Fruit fly (Drosophila melanogaster) whole organism, embryonic: Measurements from ENCODE around the gene CG31800.
A peak's percentile ranks its signal among the peaks of the same experiment; 100 is the strongest.

ENCODE experiments used
- CG10654 ChIP-seq: fragments of 200-800 bp; sonication (Bioruptor generic); optimal IDR thresholded peaks from 2 replicates; lab custom pipeline; 2016; ENCODE audit warnings: missing biosample characterization, missing genetic modification characterization
- CG11723 ChIP-seq: fragments of 200-800 bp; sonication (Bioruptor generic); optimal IDR thresholded peaks from 2 replicates; lab custom pipeline; 2017; ENCODE audit warnings: missing biosample characterization, mild to moderate bottlenecking, missing genetic modification characterization
- CG12236 ChIP-seq: fragments of 200-800 bp; sonication (Bioruptor generic); optimal IDR thresholded peaks from 2 replicates; lab custom pipeline; 2016; ENCODE audit warnings: missing biosample characterization, missing genetic modification characterization
- CG1233 ChIP-seq: fragments of 200-800 bp; sonication (Bioruptor generic); optimal IDR thresholded peaks from 4 replicates; lab custom pipeline; 2018; ENCODE audit warnings: missing biosample characterization, mild to moderate bottlenecking, missing genetic modification characterization
- CG15011 ChIP-seq: fragments of 200-800 bp; sonication (Bioruptor generic); optimal IDR thresholded peaks from 3 replicates; lab custom pipeline; 2018; ENCODE audit warnings: missing biosample characterization, mild to moderate bottlenecking, missing genetic modification characterization
- CG15601 ChIP-seq: fragments of 200-800 bp; sonication (Bioruptor generic); optimal IDR thresholded peaks from 3 replicates; lab custom pipeline; 2019; ENCODE audit warnings: missing biosample characterization, mild to moderate bottlenecking, missing genetic modification characterization, moderate library complexity
- CG1647 ChIP-seq: fragments of 200-800 bp; sonication (Bioruptor generic); optimal IDR thresholded peaks from 3 replicates; lab custom pipeline; 2016; ENCODE audit warnings: missing biosample characterization, missing genetic modification characterization
- CG16813 ChIP-seq: fragments of 200-800 bp; sonication (Bioruptor generic); IDR thresholded peaks from 3 replicates; pipeline ENCODE4 v1.3.6; 2022; ENCODE audit warnings: missing biosample characterization, missing genetic modification characterization; ENCODE audit not compliant: partially characterized antibody
- CG18476 ChIP-seq: fragments of 200-800 bp; sonication (Bioruptor generic); optimal IDR thresholded peaks from 2 replicates; lab custom pipeline; 2016; ENCODE audit warnings: missing biosample characterization, mild to moderate bottlenecking, missing genetic modification characterization
- CG2712 ChIP-seq: fragments of 200-800 bp; optimal IDR thresholded peaks from 3 replicates; lab custom pipeline; 2019; ENCODE audit warnings: missing biosample characterization, mild to moderate bottlenecking, missing genetic modification characterization, moderate library complexity
- CG32767 ChIP-seq: fragments of 200-800 bp; sonication (Bioruptor generic); IDR thresholded peaks from 2 replicates; pipeline ENCODE4 v1.3.6; 2022; ENCODE audit warnings: missing biosample characterization, missing genetic modification characterization
- CG42726 ChIP-seq: fragments of 200-800 bp; sonication (Bioruptor generic); IDR thresholded peaks from 2 replicates; pipeline ENCODE4 v1.3.6; 2022; ENCODE audit warnings: missing biosample characterization, missing genetic modification characterization; ENCODE audit not compliant: partially characterized antibody
- CG7556 ChIP-seq: fragments of 200-800 bp; sonication (Bioruptor generic); optimal IDR thresholded peaks from 2 replicates; lab custom pipeline; 2017; ENCODE audit warnings: missing biosample characterization, mild to moderate bottlenecking, missing genetic modification characterization
- D19A ChIP-seq: fragments of 200-800 bp; optimal IDR thresholded peaks from 3 replicates; lab custom pipeline; 2019; ENCODE audit warnings: missing biosample characterization, mild to moderate bottlenecking, missing genetic modification characterization, moderate library complexity
- GATAe ChIP-seq: fragments of 200-800 bp; sonication (Bioruptor generic); conservative IDR thresholded peaks from 2 replicates; pipeline ENCODE4 v1.3.6; 2022; ENCODE audit warnings: missing biosample characterization, missing genetic modification characterization
- Hand ChIP-seq: fragments of 200-800 bp; sonication (Bioruptor generic); optimal IDR thresholded peaks from 2 replicates; lab custom pipeline; 2017; ENCODE audit warnings: mild to moderate bottlenecking, missing biosample characterization, missing genetic modification reagents, missing genetic modification characterization
- Myb ChIP-seq: fragments of 200-800 bp; sonication (Bioruptor generic); optimal IDR thresholded peaks from 2 replicates; lab custom pipeline; 2016; ENCODE audit warnings: missing biosample characterization, missing genetic modification characterization
- NfI ChIP-seq: fragments of 200-800 bp; sonication (Bioruptor generic); optimal IDR thresholded peaks from 3 replicates; lab custom pipeline; 2018; ENCODE audit warnings: missing biosample characterization, mild to moderate bottlenecking, missing genetic modification characterization, moderate library complexity
- Side ChIP-seq: fragments of 200-800 bp; sonication (Bioruptor generic); optimal IDR thresholded peaks from 2 replicates; lab custom pipeline; 2016; ENCODE audit warnings: missing biosample characterization, missing genetic modification characterization
- Spps ChIP-seq: fragments of 200-800 bp; sonication (Bioruptor generic); optimal IDR thresholded peaks from 2 replicates; lab custom pipeline; 2018; ENCODE audit warnings: missing biosample characterization, mild to moderate bottlenecking, missing genetic modification characterization
- TFAM ChIP-seq: fragments of 200-800 bp; sonication (Bioruptor generic); optimal IDR thresholded peaks from 2 replicates; lab custom pipeline; 2017; ENCODE audit warnings: missing biosample characterization, missing genetic modification characterization, inconsistent platforms
- YL-1 ChIP-seq: fragments of 200-800 bp; sonication (Bioruptor generic); optimal IDR thresholded peaks from 3 replicates; lab custom pipeline; 2017; ENCODE audit warnings: missing biosample characterization, mild to moderate bottlenecking, missing genetic modification characterization
- bbx ChIP-seq: fragments of 200-800 bp; sonication (Bioruptor generic); IDR thresholded peaks from 2 replicates; pipeline ENCODE4 v1.3.6; 2022; ENCODE audit warnings: missing biosample characterization, missing genetic modification characterization; ENCODE audit not compliant: partially characterized antibody
- br ChIP-seq: fragments of >200 bp; optimal IDR thresholded peaks from 2 replicates; lab custom pipeline; 2017
- ci ChIP-seq: fragments of 200-800 bp; sonication (Bioruptor generic); IDR thresholded peaks from 3 replicates; pipeline ENCODE4 v1.3.6; 2022; ENCODE audit warnings: missing biosample characterization, missing genetic modification characterization
- crp ChIP-seq, 2 experiments: fragments of 200-800 bp; sonication (Bioruptor generic); optimal IDR thresholded peaks; 2 replicates in 1 of 2; 3 replicates in 1 of 2; lab custom pipeline; 2017; ENCODE audit warnings: missing biosample characterization in 2 of 2, missing genetic modification characterization in 2 of 2, mild to moderate bottlenecking in 1 of 2, moderate library complexity in 1 of 2
- dan ChIP-seq: fragments of 200-800 bp; sonication (Bioruptor generic); IDR thresholded peaks from 2 replicates; pipeline ENCODE4 v1.3.6; 2022; ENCODE audit warnings: missing biosample characterization, missing genetic modification characterization
- dimm ChIP-seq: fragments of 200-800 bp; sonication (Bioruptor generic); IDR thresholded peaks from 2 replicates; pipeline ENCODE4 v1.3.6; 2022; ENCODE audit warnings: missing biosample characterization, missing genetic modification characterization
- disco-r ChIP-seq: fragments of 200-800 bp; sonication (Bioruptor generic); optimal IDR thresholded peaks from 2 replicates; lab custom pipeline; 2016; ENCODE audit warnings: missing biosample characterization, missing genetic modification characterization
- dmrt99B ChIP-seq: fragments of 200-800 bp; sonication (Bioruptor generic); optimal IDR thresholded peaks from 2 replicates; lab custom pipeline; 2018; ENCODE audit warnings: missing biosample characterization, mild to moderate bottlenecking, missing genetic modification characterization, moderate library complexity
- en ChIP-seq: fragments of 200-800 bp; sonication (Bioruptor generic); optimal IDR thresholded peaks from 2 replicates; lab custom pipeline; 2016; ENCODE audit warnings: missing biosample characterization, missing genetic modification characterization
- fd64A ChIP-seq: fragments of 200-800 bp; sonication (Bioruptor generic); optimal IDR thresholded peaks from 3 replicates; lab custom pipeline; 2018; ENCODE audit warnings: missing biosample characterization, mild to moderate bottlenecking, missing genetic modification characterization
- fd96Cb ChIP-seq: fragments of 200-800 bp; sonication (Bioruptor generic); optimal IDR thresholded peaks from 2 replicates; lab custom pipeline; 2018; ENCODE audit warnings: missing biosample characterization, mild to moderate bottlenecking, missing genetic modification characterization, moderate library complexity
- gro ChIP-seq: fragments of 200-800 bp; sonication (Bioruptor generic); optimal IDR thresholded peaks from 2 replicates; lab custom pipeline; 2016; ENCODE audit warnings: missing biosample characterization, missing genetic modification characterization
- hb ChIP-seq: fragments of 200-800 bp; sonication (Bioruptor generic); IDR thresholded peaks from 3 replicates; pipeline ENCODE4 v1.3.6; 2022; ENCODE audit warnings: missing biosample characterization, missing genetic modification characterization; ENCODE audit not compliant: partially characterized antibody
- lov ChIP-seq, 2 experiments: fragments of 200-800 bp in 1 of 2; fragments of >200 bp in 1 of 2; sonication (Bioruptor generic) in 1 of 2; IDR thresholded peaks in 1 of 2; optimal IDR thresholded peaks in 1 of 2; 2 replicates in 1 of 2; 3 replicates in 1 of 2; pipeline versions ENCODE4 v1.3.6 to Lab custom; 2017 to 2022; ENCODE audit warnings: missing biosample characterization in 1 of 2, missing genetic modification characterization in 1 of 2
- luna ChIP-seq: fragments of 200-800 bp; sonication (Bioruptor generic); optimal IDR thresholded peaks from 2 replicates; lab custom pipeline; 2016; ENCODE audit warnings: missing biosample characterization, missing genetic modification characterization
- nau ChIP-seq: fragments of 200-800 bp; sonication (Bioruptor generic); optimal IDR thresholded peaks from 3 replicates; lab custom pipeline; 2017; ENCODE audit warnings: missing biosample characterization, mild to moderate bottlenecking, missing genetic modification characterization, missing genetic modification reagents
- org-1 ChIP-seq: fragments of 200-800 bp; sonication (Bioruptor generic); optimal IDR thresholded peaks from 2 replicates; lab custom pipeline; 2017; ENCODE audit warnings: missing biosample characterization, missing genetic modification characterization
- prd ChIP-seq, 3 experiments: fragments of >200 bp in 2 of 3; fragments of 200-800 bp in 1 of 3; sonication (Bioruptor generic) in 1 of 3; optimal IDR thresholded peaks in 2 of 3; IDR thresholded peaks in 1 of 3; 2 replicates in 2 of 3; 3 replicates in 1 of 3; pipeline versions ENCODE4 v1.3.6 to Lab custom; 2017 to 2022; ENCODE audit warnings: missing biosample characterization in 1 of 3, missing genetic modification characterization in 1 of 3
- pros ChIP-seq: fragments of 200-800 bp; sonication (Bioruptor generic); optimal IDR thresholded peaks from 3 replicates; lab custom pipeline; 2019; ENCODE audit warnings: missing biosample characterization, mild to moderate bottlenecking, missing genetic modification characterization, moderate library complexity
- rib ChIP-seq: fragments of 200-800 bp; sonication (Bioruptor generic); IDR thresholded peaks from 2 replicates; pipeline ENCODE4 v1.3.6; 2022; ENCODE audit warnings: missing biosample characterization, missing genetic modification characterization
- salm ChIP-seq: fragments of 200-800 bp; sonication (Bioruptor generic); optimal IDR thresholded peaks from 2 replicates; lab custom pipeline; 2018; ENCODE audit warnings: missing biosample characterization, mild to moderate bottlenecking, missing genetic modification characterization
- schlank ChIP-seq: fragments of 200-800 bp; sonication (Bioruptor generic); optimal IDR thresholded peaks from 2 replicates; lab custom pipeline; 2018; ENCODE audit warnings: missing biosample characterization, mild to moderate bottlenecking, missing genetic modification characterization
- scrt ChIP-seq: fragments of 200-800 bp; sonication (Bioruptor generic); optimal IDR thresholded peaks from 2 replicates; lab custom pipeline; 2018; ENCODE audit warnings: missing biosample characterization, mild to moderate bottlenecking, missing genetic modification characterization, moderate library complexity
- sima ChIP-seq: fragments of 200-800 bp; sonication (Bioruptor generic); optimal IDR thresholded peaks from 2 replicates; lab custom pipeline; 2016; ENCODE audit warnings: missing biosample characterization, missing genetic modification characterization
- slbo ChIP-seq: fragments of 200-800 bp; sonication (Bioruptor generic); IDR thresholded peaks from 2 replicates; pipeline ENCODE4 v1.3.6; 2022; ENCODE audit warnings: missing biosample characterization, missing genetic modification characterization
- slp2 ChIP-seq: fragments of 200-800 bp; sonication (Bioruptor generic); optimal IDR thresholded peaks from 2 replicates; lab custom pipeline; 2016; ENCODE audit warnings: missing biosample characterization, missing genetic modification characterization
- vvl ChIP-seq: fragments of 200-800 bp; sonication (Bioruptor generic); IDR thresholded peaks from 2 replicates; pipeline ENCODE4 v1.3.6; 2022; ENCODE audit warnings: missing biosample characterization, missing genetic modification characterization

Gene CG31800

dm6 chr2L:19026491-19027197 is 7.7 kb downstream of the CG31800 start (continued):
- no peak for TF ChIP-seq vvl (GFP tag; lab: Robert Waterston, UW)
- peak; percentile 52; the same call in 1 of the 2 replicates for TF ChIP-seq slbo (GFP tag; lab: Robert Waterston, UW)
- peak; percentile 53 for TF ChIP-seq CG1233
- no peak for TF ChIP-seq CG10654 (GFP tag; lab: Kevin White, UChicago)
- TF ChIP-seq Hand (GFP tag; lab: Kevin White, UChicago): peak; percentile 85
- no peak for TF ChIP-seq CG16813
- TF ChIP-seq D19A: peak; percentile 41
- no peak for TF ChIP-seq hb (GFP tag; lab: Robert Waterston, UW)
- no peak for TF ChIP-seq CG42726 (GFP tag; lab: Robert Waterston, UW)
- peak; percentile 55 for TF ChIP-seq CG2712 (tag; lab: Kevin White, UChicago)
- no peak for TF ChIP-seq slp2 (GFP tag; lab: Kevin White, UChicago)
- TF ChIP-seq CG32767 (GFP tag; lab: Robert Waterston, UW): no peak
- no peak for TF ChIP-seq Spps
- TF ChIP-seq fd64A (GFP tag; lab: Kevin White, UChicago): no peak
- peak; percentile 27 for TF ChIP-seq fd96Cb (tag; lab: Kevin White, UChicago)
- peak; percentile 15 for TF ChIP-seq CG15601 (tag; lab: Kevin White, UChicago)
- peak; percentile 45 for TF ChIP-seq nau (GFP tag; lab: Kevin White, UChicago)
- TF ChIP-seq luna (GFP tag; lab: Kevin White, UChicago): no peak
- no peak for TF ChIP-seq sima (GFP tag; lab: Kevin White, UChicago)
- TF ChIP-seq CG7556: peak; percentile 88
- no peak for TF ChIP-seq Side (GFP tag; lab: Kevin White, UChicago)
- TF ChIP-seq CG15011: peak; percentile 46
- TF ChIP-seq CG11723 (GFP tag; lab: Kevin White, UChicago): peak; percentile 41
- TF ChIP-seq dimm (GFP tag; lab: Robert Waterston, UW): no peak
- TF ChIP-seq salm: peak; percentile 11
- TF ChIP-seq dmrt99B: peak; percentile 81
- peak; percentile 0 for TF ChIP-seq CG18476 (GFP tag; lab: Kevin White, UChicago)
- TF ChIP-seq schlank (tag; lab: Kevin White, UChicago): peak; percentile 57
- TF ChIP-seq org-1 (GFP tag; lab: Kevin White, UChicago): peak; percentile 65
- no peak for TF ChIP-seq YL-1 (GFP tag; lab: Kevin White, UChicago)
- no peak for TF ChIP-seq disco-r (GFP tag; lab: Kevin White, UChicago)
- TF ChIP-seq Myb (GFP tag; lab: Kevin White, UChicago): no peak
- TF ChIP-seq GATAe (GFP tag; lab: Robert Waterston, UW): no peak
- TF ChIP-seq prd (optimal IDR thresholded peaks at IDR 0.05; lab: Kevin White, UChicago): no peak
- TF ChIP-seq prd (GFP tag; IDR thresholded peaks at IDR 0.05; lab: Robert Waterston, UW): peak; percentile 17; the same call in 1 of the 3 replicates
- no peak for TF ChIP-seq ci
- TF ChIP-seq lov (optimal IDR thresholded peaks at IDR 0.05; lab: Kevin White, UChicago): no peak
- no peak for TF ChIP-seq lov (GFP tag; IDR thresholded peaks at IDR 0.05; lab: Robert Waterston, UW)
- TF ChIP-seq gro (GFP tag; lab: Kevin White, UChicago): peak; percentile 38
- no peak for TF ChIP-seq br (lab: Kevin White, UChicago)
- no peak for TF ChIP-seq CG1647 (GFP tag; lab: Kevin White, UChicago)
- no peak for TF ChIP-seq bbx (GFP tag; lab: Robert Waterston, UW)
- no peak for TF ChIP-seq CG12236
- TF ChIP-seq rib (GFP tag; lab: Robert Waterston, UW): no peak
- no peak for TF ChIP-seq pros (GFP tag; lab: Kevin White, UChicago)
- peak; percentile 65 for TF ChIP-seq NfI (GFP tag; lab: Kevin White, UChicago)
- no peak for TF ChIP-seq crp (GFP tag; optimal IDR thresholded peaks at IDR 0.05; lab: Kevin White, UChicago)
- no peak for TF ChIP-seq dan
- no peak for TF ChIP-seq en (GFP tag; lab: Kevin White, UChicago)
- peak; percentile 64 for TF ChIP-seq scrt
- no peak for TF ChIP-seq TFAM (GFP tag; lab: Kevin White, UChicago)
